Worm (Caenorhabditis elegans) whole organism, late embryonic: ENCODE results near the gene F56C3.4.

Experiments used
- F13H6.1 ChIP-seq: sonication (generic microtip); optimal IDR thresholded peaks from 2 replicates; lab custom pipeline; 2016; ENCODE audit warnings: missing genetic modification characterization, missing compliant biosample characterization
- K02D7.2 ChIP-seq: sonication (generic microtip); optimal IDR thresholded peaks from 2 replicates; lab custom pipeline; 2017; ENCODE audit warnings: mild to moderate bottlenecking, missing genetic modification characterization, missing compliant biosample characterization
- K09A11.1 ChIP-seq: sonication (generic microtip); optimal IDR thresholded peaks from 2 replicates; lab custom pipeline; 2017; ENCODE audit warnings: antibody characterized with exemption, mild to moderate bottlenecking, missing genetic modification characterization, missing compliant biosample characterization; ENCODE audit not compliant: insufficient read depth
- Y22D7AL.16 ChIP-seq: sonication (generic microtip); optimal IDR thresholded peaks from 2 replicates; lab custom pipeline; 2016; ENCODE audit warnings: missing genetic modification characterization, missing compliant biosample characterization
- ahr-1 ChIP-seq: sonication (generic microtip); optimal IDR thresholded peaks from 2 replicates; lab custom pipeline; 2016; ENCODE audit warnings: missing genetic modification characterization, missing compliant biosample characterization
- ama-1 ChIP-seq: fragments of 150-350 bp; optimal IDR thresholded peaks from 2 replicates; lab custom pipeline; 2014
- ceh-14 ChIP-seq: sonication (generic microtip); optimal IDR thresholded peaks from 2 replicates; lab custom pipeline; 2016; ENCODE audit warnings: missing genotype, missing genetic modification characterization, missing compliant biosample characterization
- ceh-18 ChIP-seq: sonication (generic microtip); optimal IDR thresholded peaks from 2 replicates; lab custom pipeline; 2016; ENCODE audit warnings: missing genetic modification characterization, missing compliant biosample characterization
- ceh-22 ChIP-seq: sonication (generic microtip); optimal IDR thresholded peaks from 2 replicates; lab custom pipeline; 2017; ENCODE audit warnings: missing biosample characterization, missing genetic modification characterization
- ceh-31 ChIP-seq: sonication (generic microtip); optimal IDR thresholded peaks from 2 replicates; lab custom pipeline; 2016; ENCODE audit warnings: missing genetic modification characterization, missing compliant biosample characterization
- ceh-48 ChIP-seq: sonication (generic microtip); optimal IDR thresholded peaks from 2 replicates; lab custom pipeline; 2016; ENCODE audit warnings: missing genetic modification characterization, inconsistent platforms, missing compliant biosample characterization
- ceh-6 ChIP-seq: fragments of 200-800 bp; sonication (Bioruptor generic); optimal IDR thresholded peaks from 2 replicates; lab custom pipeline; 2018; ENCODE audit warnings: mild to moderate bottlenecking, missing genetic modification characterization, missing compliant biosample characterization
- ceh-9 ChIP-seq: sonication (generic microtip); optimal IDR thresholded peaks from 2 replicates; lab custom pipeline; 2016; ENCODE audit warnings: mild to moderate bottlenecking, missing genetic modification characterization, inconsistent platforms, missing compliant biosample characterization
- dmd-4 ChIP-seq: sonication (generic microtip); optimal IDR thresholded peaks from 2 replicates; lab custom pipeline; 2016; ENCODE audit warnings: borderline replicate concordance, missing genetic modification characterization, missing compliant biosample characterization
- elt-2 ChIP-seq: sonication (generic microtip); optimal IDR thresholded peaks from 2 replicates; lab custom pipeline; 2016; ENCODE audit warnings: missing genetic modification reagents, missing genetic modification characterization, missing compliant biosample characterization
- elt-4 ChIP-seq: sonication (generic microtip); optimal IDR thresholded peaks from 2 replicates; lab custom pipeline; 2016; ENCODE audit warnings: missing genetic modification characterization, missing compliant biosample characterization
- eyg-1 ChIP-seq: sonication (generic microtip); optimal IDR thresholded peaks from 2 replicates; lab custom pipeline; 2016; ENCODE audit warnings: missing genotype, missing genetic modification characterization, missing compliant biosample characterization
- fax-1 ChIP-seq: sonication (generic microtip); optimal IDR thresholded peaks from 2 replicates; lab custom pipeline; 2016; ENCODE audit warnings: missing genotype, missing genetic modification characterization, missing compliant biosample characterization
- fkh-6 ChIP-seq: sonication (generic microtip); optimal IDR thresholded peaks from 2 replicates; lab custom pipeline; 2016; ENCODE audit warnings: missing genetic modification characterization, missing compliant biosample characterization
- gmeb-2 ChIP-seq: sonication (generic microtip); optimal IDR thresholded peaks from 2 replicates; lab custom pipeline; 2016; ENCODE audit warnings: missing genetic modification characterization, inconsistent platforms, missing compliant biosample characterization
- hlh-13 ChIP-seq: fragments of 200-800 bp; sonication (Bioruptor generic); optimal IDR thresholded peaks from 2 replicates; lab custom pipeline; 2018; ENCODE audit warnings: mild to moderate bottlenecking, missing genetic modification characterization, missing compliant biosample characterization
- hlh-30 ChIP-seq: sonication (generic microtip); optimal IDR thresholded peaks from 2 replicates; lab custom pipeline; 2017; ENCODE audit warnings: antibody characterized with exemption, missing genetic modification characterization, missing compliant biosample characterization; ENCODE audit not compliant: insufficient read depth
- hlh-6 ChIP-seq: sonication (generic microtip); optimal IDR thresholded peaks from 2 replicates; lab custom pipeline; 2016; ENCODE audit warnings: missing genotype, missing genetic modification characterization, missing compliant biosample characterization
- hlh-8 ChIP-seq: sonication (generic microtip); optimal IDR thresholded peaks from 2 replicates; lab custom pipeline; 2016; ENCODE audit warnings: missing genotype, missing genetic modification characterization, missing compliant biosample characterization
- lim-6 ChIP-seq: sonication (generic microtip); optimal IDR thresholded peaks from 2 replicates; lab custom pipeline; 2016; ENCODE audit warnings: missing genetic modification characterization, missing compliant biosample characterization
- lin-11 ChIP-seq: fragments of 200-800 bp; sonication (Bioruptor generic); optimal IDR thresholded peaks from 2 replicates; lab custom pipeline; 2018; ENCODE audit warnings: mild to moderate bottlenecking, missing genetic modification characterization, missing compliant biosample characterization
- mec-3 ChIP-seq: sonication (generic microtip); optimal IDR thresholded peaks from 2 replicates; lab custom pipeline; 2016; ENCODE audit warnings: borderline replicate concordance, missing genetic modification characterization, missing compliant biosample characterization
- nfya-1 ChIP-seq: sonication (generic microtip); optimal IDR thresholded peaks from 2 replicates; lab custom pipeline; 2017; ENCODE audit warnings: missing genetic modification characterization, mild to moderate bottlenecking, missing compliant biosample characterization, antibody characterized with exemption, moderate library complexity
- nhr-232 ChIP-seq: sonication (generic microtip); optimal IDR thresholded peaks from 2 replicates; lab custom pipeline; 2016; ENCODE audit warnings: missing genetic modification characterization, missing compliant biosample characterization
- npax-4 ChIP-seq: sonication (generic microtip); optimal IDR thresholded peaks from 2 replicates; lab custom pipeline; 2016; ENCODE audit warnings: missing genetic modification characterization, missing compliant biosample characterization
- pag-3 ChIP-seq: sonication (generic microtip); optimal IDR thresholded peaks from 2 replicates; lab custom pipeline; 2016; ENCODE audit warnings: missing compliant biosample characterization, missing genetic modification characterization, borderline replicate concordance
- pax-1 ChIP-seq: fragments of 150-350 bp; optimal IDR thresholded peaks from 2 replicates; lab custom pipeline; 2014; ENCODE audit warnings: missing biosample characterization, missing genetic modification characterization
- pqm-1 ChIP-seq: sonication (generic microtip); optimal IDR thresholded peaks from 2 replicates; lab custom pipeline; 2016; ENCODE audit warnings: missing genetic modification characterization, missing compliant biosample characterization
- ref-2 ChIP-seq: sonication (generic microtip); optimal IDR thresholded peaks from 2 replicates; lab custom pipeline; 2016; ENCODE audit warnings: missing genetic modification characterization, missing compliant biosample characterization
- rnt-1 ChIP-seq: sonication (generic microtip); optimal IDR thresholded peaks from 2 replicates; lab custom pipeline; 2016; ENCODE audit warnings: missing genetic modification characterization, missing compliant biosample characterization
- sdc-2 ChIP-seq: sonication (generic microtip); optimal IDR thresholded peaks from 2 replicates; lab custom pipeline; 2016; ENCODE audit warnings: missing genotype, missing genetic modification characterization, missing compliant biosample characterization
- tbx-2 ChIP-seq: sonication (generic microtip); optimal IDR thresholded peaks from 2 replicates; lab custom pipeline; 2016; ENCODE audit warnings: missing genetic modification characterization, missing compliant biosample characterization
- ttx-3 ChIP-seq: sonication (generic microtip); optimal IDR thresholded peaks from 2 replicates; lab custom pipeline; 2016; ENCODE audit warnings: missing genetic modification reagents, missing genetic modification characterization, missing compliant biosample characterization
- unc-3 ChIP-seq, 2 experiments: fragments of 200-800 bp in 1 of 2; sonication (Bioruptor generic) in 1 of 2; sonication (generic microtip) in 1 of 2; conservative IDR thresholded peaks in 1 of 2; optimal IDR thresholded peaks in 1 of 2; 2 replicates each; pipeline versions ENCODE4 v1.3.6 to Lab custom; 2016 to 2022; ENCODE audit warnings: missing compliant biosample characterization in 2 of 2, missing genetic modification characterization in 2 of 2, missing genetic modification reagents in 1 of 2
- unc-42 ChIP-seq: sonication (generic microtip); optimal IDR thresholded peaks from 2 replicates; lab custom pipeline; 2016; ENCODE audit warnings: missing genotype, missing genetic modification characterization, missing compliant biosample characterization
- unc-55 ChIP-seq: sonication (generic microtip); optimal IDR thresholded peaks from 2 replicates; lab custom pipeline; 2017; ENCODE audit warnings: missing biosample characterization, missing genetic modification reagents, missing genetic modification characterization
- unc-86 ChIP-seq: sonication (generic microtip); optimal IDR thresholded peaks from 2 replicates; lab custom pipeline; 2016; ENCODE audit warnings: missing genetic modification characterization, missing compliant biosample characterization
- ztf-16 ChIP-seq: sonication (generic microtip); optimal IDR thresholded peaks from 2 replicates; lab custom pipeline; 2017; ENCODE audit warnings: missing genetic modification characterization, missing compliant biosample characterization

The F56C3.4 gene

DNA sequence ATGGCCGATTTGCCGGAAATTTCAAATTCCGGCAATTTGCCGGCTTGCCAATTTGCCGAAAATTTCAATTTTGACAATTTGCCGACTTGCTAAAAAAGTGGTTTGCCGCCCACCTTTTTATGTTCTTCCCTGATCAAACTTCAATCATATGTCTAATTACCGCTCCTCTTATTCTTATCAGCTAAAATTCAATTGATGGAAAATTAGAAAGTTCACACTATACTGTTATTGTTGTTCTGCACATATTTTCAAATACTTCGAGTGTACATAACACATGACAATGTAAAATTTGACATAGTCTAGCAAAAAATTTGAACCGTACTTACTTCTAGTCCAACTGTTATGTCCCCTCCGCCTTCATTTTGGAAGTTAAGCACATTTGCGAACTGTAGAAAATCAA lies 22.7 kb downstream of the F56C3.4 start:
- no peak for TF ChIP-seq unc-3 (GFP tag; conservative IDR thresholded peaks at IDR 0.05; lab: Robert Waterston, UW)
- TF ChIP-seq unc-3 (tag; optimal IDR thresholded peaks at IDR 0.05; lab: Kevin White, UChicago) = no peak
- TF ChIP-seq sdc-2 (tag; lab: Kevin White, UChicago) = no peak
- TF ChIP-seq ceh-48 (tag; lab: Kevin White, UChicago) = no peak
- no peak for TF ChIP-seq rnt-1 (tag; lab: Kevin White, UChicago)
- TF ChIP-seq lin-11 (tag; lab: Kevin White, UChicago) = no peak
- no peak for TF ChIP-seq pax-1 (tag; lab: Kevin White, UChicago)

DNA sequence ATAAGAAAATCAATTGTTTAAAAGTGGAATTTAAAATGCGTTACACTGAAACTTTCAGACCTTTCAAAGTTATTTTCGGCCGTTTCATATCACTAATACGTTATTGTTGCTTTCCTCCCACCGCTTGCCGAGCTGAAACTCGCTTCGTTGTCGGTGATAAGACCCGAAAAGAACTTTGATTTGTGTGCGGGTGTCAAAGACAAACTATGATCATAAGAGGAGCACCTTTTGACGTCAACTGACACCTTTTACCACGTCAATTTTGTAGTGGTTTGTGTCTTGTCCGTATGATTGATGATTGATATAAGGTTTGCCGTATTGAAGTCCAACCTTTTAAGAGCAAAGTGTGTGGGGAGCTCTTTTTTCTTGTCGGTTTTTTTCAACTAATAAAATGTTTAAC lies 23.5 kb downstream of the F56C3.4 start, which contains the start of gene ttr-37:
TSS of gene ttr-37 (minus strand) at position 167 of the 400 bp plus-strand sequence.
- TF ChIP-seq nhr-232 = no peak
- no peak for TF ChIP-seq fkh-6 (tag; lab: Kevin White, UChicago)
- TF ChIP-seq pqm-1 (tag; lab: Kevin White, UChicago) = no peak
- TF ChIP-seq Y22D7AL.16 (tag; lab: Kevin White, UChicago) = no peak
- no peak for TF ChIP-seq gmeb-2
- no peak for TF ChIP-seq ama-1 (lab: Kevin White, UChicago)
- TF ChIP-seq pax-1 (tag; lab: Kevin White, UChicago) = no peak
- no peak for TF ChIP-seq mec-3 (tag; lab: Kevin White, UChicago)
- no peak for TF ChIP-seq unc-42 (tag; lab: Kevin White, UChicago)
- no peak for TF ChIP-seq ceh-31 (tag; lab: Kevin White, UChicago)
- no peak for TF ChIP-seq tbx-2 (tag; lab: Kevin White, UChicago)
- no peak for TF ChIP-seq fax-1
- TF ChIP-seq F13H6.1 (tag; lab: Kevin White, UChicago) = no peak
- TF ChIP-seq ceh-22 (tag; lab: Kevin White, UChicago) = no peak
- TF ChIP-seq npax-4 (tag; lab: Kevin White, UChicago) = no peak
- TF ChIP-seq K09A11.1 (tag; lab: Kevin White, UChicago) = no peak
- TF ChIP-seq ahr-1 (tag; lab: Kevin White, UChicago) = no peak
- TF ChIP-seq, all 69 proteins: peak for 0

DNA sequence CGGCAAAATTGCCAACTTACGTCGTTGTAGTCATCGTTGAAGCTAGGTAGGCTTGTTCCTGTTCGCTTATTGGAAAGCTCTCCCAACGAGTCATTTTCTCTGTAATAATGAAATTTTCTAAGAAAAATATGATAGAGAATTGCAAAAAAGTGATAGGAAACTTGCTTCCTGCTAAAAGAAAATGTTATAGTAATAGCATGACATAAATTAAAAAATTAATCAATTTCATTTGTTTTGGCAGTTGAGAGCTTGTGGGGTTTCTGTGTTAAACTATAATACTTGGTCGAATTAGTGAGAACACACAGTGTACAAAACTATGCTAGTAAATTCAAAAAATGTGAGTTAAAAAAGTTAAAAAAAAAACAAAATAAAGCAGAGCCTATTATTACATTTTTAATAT lies 30.7 kb downstream of the F56C3.4 start, which contains the start of gene F21E9.2:
TSS of gene F21E9.2 (minus strand) at position 101 of the 400 bp plus-strand sequence.
- TF ChIP-seq ref-2 (no peak), ceh-6 (no peak), pag-3 (tag; lab: Kevin White, UChicago) (no peak)

DNA sequence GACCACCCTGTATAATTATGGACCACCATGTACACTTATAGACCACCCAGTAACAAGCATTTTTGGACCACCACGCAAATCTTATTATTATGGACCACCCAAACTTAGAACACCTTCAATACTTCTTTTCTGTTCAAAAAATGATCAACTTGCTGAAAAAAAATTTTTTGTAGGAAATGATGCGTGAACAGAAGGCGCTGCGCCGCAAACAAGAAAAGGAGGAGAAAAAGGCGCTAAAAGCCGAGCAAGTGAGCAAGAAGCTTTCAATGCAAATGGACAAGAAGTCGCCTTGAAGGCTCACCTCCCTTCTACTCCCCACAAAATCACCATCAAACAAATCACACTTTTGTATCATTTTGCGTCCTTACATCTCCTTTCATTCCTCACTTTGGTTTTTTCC lies 33.3 kb downstream of the F56C3.4 start:
- TF ChIP-seq unc-86 (no peak), ahr-1 (tag; lab: Kevin White, UChicago) (no peak)

- TF ChIP-seq K09A11.1 (tag; lab: Kevin White, UChicago) (peak; percentile 18), fax-1 (no peak), hlh-6 (tag; lab: Kevin White, UChicago) (no peak), K02D7.2 (no peak), pag-3 (tag; lab: Kevin White, UChicago) (no peak), nhr-232 (no peak), gmeb-2 (no peak), unc-55 (GFP tag; lab: Kevin White, UChicago) (no peak), elt-2 (no peak), ceh-14 (tag; lab: Kevin White, UChicago) (no peak), sdc-2 (tag; lab: Kevin White, UChicago) (peak; percentile 98), elt-4 (tag; lab: Kevin White, UChicago) (no peak), eyg-1 (tag; lab: Kevin White, UChicago) (no peak), dmd-4 (no peak), ztf-16 (tag; lab: Kevin White, UChicago) (no peak), unc-42 (tag; lab: Kevin White, UChicago) (peak; percentile 97), lim-6 (tag; lab: Kevin White, UChicago) (no peak), ceh-9 (tag; lab: Kevin White, UChicago) (no peak), ceh-18 (tag; lab: Kevin White, UChicago) (peak; percentile 36), hlh-30 (tag; lab: Kevin White, UChicago) (no peak), hlh-8 (tag; lab: Kevin White, UChicago) (no peak), hlh-13 (GFP tag; lab: Kevin White, UChicago) (no peak), pqm-1 (tag; lab: Kevin White, UChicago) (no peak), nfya-1 (peak; percentile 58), ref-2 (peak; percentile 44), ttx-3 (no peak), ahr-1 (tag; lab: Kevin White, UChicago) (no peak), mec-3 (tag; lab: Kevin White, UChicago) (no peak), ceh-22 (tag; lab: Kevin White, UChicago) (no peak)
Observed at ce11 chrX:1322997-1323396, 37.5 kb downstream of the F56C3.4 start.
